Worm (Caenorhabditis elegans): ENCODE data around the gene ZK1290.14.

- TF ChIP-seq him-1 (tag; optimal IDR thresholded peaks at IDR 0.05), result no peak
- TF ChIP-seq W03F9.2 (tag; optimal IDR thresholded peaks at IDR 0.05), result no peak
- TF ChIP-seq dao-5 (tag; optimal IDR thresholded peaks at IDR 0.05), result no peak
These were observed 12.4 kb downstream of the ZK1290.14 start for ce11 chrII:7542952-7543351.

Measured in whole organism, L4/young adult.